Fruit fly (Drosophila melanogaster) whole organism, embryonic: Measurements from ENCODE around the gene CG4949.
A peak's percentile ranks its signal among the peaks of the same experiment; 100 is the strongest.

Experiments used
- Atf6 ChIP-seq: fragments of 200-800 bp; sonication (Bioruptor generic); IDR thresholded peaks from 2 replicates; pipeline ENCODE4 v1.3.6; 2022; ENCODE audit warnings: missing biosample characterization, missing genetic modification characterization
- B-H2 ChIP-seq: fragments of 200-800 bp; sonication (Bioruptor generic); optimal IDR thresholded peaks from 2 replicates; lab custom pipeline; 2018; ENCODE audit warnings: missing biosample characterization, mild to moderate bottlenecking, missing genetic modification characterization
- Blimp-1 ChIP-seq: fragments of 200-800 bp; sonication (Bioruptor generic); optimal IDR thresholded peaks from 3 replicates; lab custom pipeline; 2018; ENCODE audit warnings: missing biosample characterization, missing genetic modification characterization, mild to moderate bottlenecking, moderate library complexity, missing genetic modification reagents
- CG10366 ChIP-seq: fragments of 200-800 bp; sonication (Bioruptor generic); IDR thresholded peaks from 2 replicates; pipeline ENCODE4 v1.3.6; 2022; ENCODE audit warnings: missing biosample characterization, missing genetic modification characterization
- CG10979 ChIP-seq: fragments of 200-800 bp; sonication (Bioruptor generic); optimal IDR thresholded peaks from 2 replicates; lab custom pipeline; 2018; ENCODE audit warnings: missing biosample characterization, mild to moderate bottlenecking, missing genetic modification characterization, moderate library complexity
- CG11093 ChIP-seq: fragments of 200-800 bp; sonication (Bioruptor generic); IDR thresholded peaks from 3 replicates; pipeline ENCODE4 v1.3.6; 2022; ENCODE audit warnings: missing biosample characterization, missing genetic modification characterization
- CG11695 ChIP-seq: fragments of 200-800 bp; sonication (Bioruptor generic); IDR thresholded peaks from 3 replicates; pipeline ENCODE4 v1.3.6; 2022; ENCODE audit warnings: missing biosample characterization, missing genetic modification characterization
- CG12104 ChIP-seq: fragments of 200-800 bp; sonication (Bioruptor generic); optimal IDR thresholded peaks from 3 replicates; lab custom pipeline; 2016; ENCODE audit warnings: missing biosample characterization, missing genetic modification characterization
- CG12236 ChIP-seq: fragments of 200-800 bp; sonication (Bioruptor generic); optimal IDR thresholded peaks from 2 replicates; lab custom pipeline; 2016; ENCODE audit warnings: missing biosample characterization, missing genetic modification characterization
- CG14710 ChIP-seq: fragments of 200-800 bp; sonication (Bioruptor generic); optimal IDR thresholded peaks from 3 replicates; lab custom pipeline; 2019; ENCODE audit warnings: missing biosample characterization, mild to moderate bottlenecking, missing genetic modification characterization, moderate library complexity
- CG15479 ChIP-seq: fragments of 200-800 bp; sonication (Bioruptor generic); optimal IDR thresholded peaks from 3 replicates; lab custom pipeline; 2019; ENCODE audit warnings: missing biosample characterization, mild to moderate bottlenecking, missing genetic modification characterization, moderate library complexity
- CG16779 ChIP-seq: fragments of 200-800 bp; sonication (Bioruptor generic); IDR thresholded peaks from 2 replicates; pipeline ENCODE4 v1.3.6; 2022; ENCODE audit warnings: missing biosample characterization, missing genetic modification characterization
- CG17612 ChIP-seq: fragments of 200-800 bp; sonication (Bioruptor generic); IDR thresholded peaks from 2 replicates; pipeline ENCODE4 v1.3.6; 2022; ENCODE audit warnings: missing biosample characterization, missing genetic modification characterization
- CG18599 ChIP-seq: fragments of 200-800 bp; sonication (Bioruptor generic); optimal IDR thresholded peaks from 3 replicates; lab custom pipeline; 2017; ENCODE audit warnings: missing biosample characterization, missing genetic modification characterization, mild to moderate bottlenecking, moderate library complexity, missing genetic modification reagents
- CG2712 ChIP-seq: fragments of 200-800 bp; optimal IDR thresholded peaks from 3 replicates; lab custom pipeline; 2019; ENCODE audit warnings: missing biosample characterization, mild to moderate bottlenecking, missing genetic modification characterization, moderate library complexity
- CG31224 ChIP-seq: fragments of 200-800 bp; sonication (Bioruptor generic); IDR thresholded peaks from 2 replicates; pipeline ENCODE4 v1.3.6; 2022; ENCODE audit warnings: missing biosample characterization, missing genetic modification characterization
- CG32532 ChIP-seq: fragments of 200-800 bp; sonication (Bioruptor generic); IDR thresholded peaks from 2 replicates; pipeline ENCODE4 v1.3.6; 2022; ENCODE audit warnings: missing biosample characterization, missing genetic modification characterization
- CG4617 ChIP-seq: fragments of 200-800 bp; sonication (Bioruptor generic); optimal IDR thresholded peaks from 3 replicates; lab custom pipeline; 2016; ENCODE audit warnings: missing biosample characterization, missing genetic modification characterization, borderline replicate concordance
- CG4820 ChIP-seq: fragments of 200-800 bp; sonication (Bioruptor generic); optimal IDR thresholded peaks from 3 replicates; lab custom pipeline; 2016; ENCODE audit warnings: missing biosample characterization, missing genetic modification characterization
- CG7271 ChIP-seq: fragments of 200-800 bp; sonication (Bioruptor generic); optimal IDR thresholded peaks from 2 replicates; lab custom pipeline; 2018; ENCODE audit warnings: missing biosample characterization, mild to moderate bottlenecking, missing genetic modification characterization, moderate library complexity
- CHES-1-like ChIP-seq: fragments of 200-800 bp; sonication (Bioruptor generic); optimal IDR thresholded peaks from 2 replicates; lab custom pipeline; 2016; ENCODE audit warnings: missing biosample characterization, missing genetic modification characterization
- D ChIP-seq, 2 experiments: fragments of 200-800 bp in 1 of 2; fragments of >200 bp in 1 of 2; sonication (Bioruptor generic) in 1 of 2; optimal IDR thresholded peaks; 2 replicates in 1 of 2; 3 replicates in 1 of 2; lab custom pipeline; 2017; ENCODE audit warnings: mild to moderate bottlenecking in 1 of 2, missing biosample characterization in 1 of 2, missing genetic modification characterization in 1 of 2, missing genetic modification reagents in 1 of 2
- D19B ChIP-seq: fragments of 200-800 bp; sonication (Bioruptor generic); optimal IDR thresholded peaks from 2 replicates; lab custom pipeline; 2017; ENCODE audit warnings: missing biosample characterization, mild to moderate bottlenecking, missing genetic modification characterization
- Dad ChIP-seq: fragments of 200-800 bp; sonication (Bioruptor generic); optimal IDR thresholded peaks from 3 replicates; lab custom pipeline; 2016; ENCODE audit warnings: missing biosample characterization, missing genetic modification characterization
- Fer3 ChIP-seq: fragments of 200-800 bp; sonication (Bioruptor generic); optimal IDR thresholded peaks from 2 replicates; lab custom pipeline; 2018; ENCODE audit warnings: missing biosample characterization, mild to moderate bottlenecking, missing genetic modification characterization, moderate library complexity
- H15 ChIP-seq: fragments of 200-800 bp; sonication (Bioruptor generic); IDR thresholded peaks from 3 replicates; pipeline ENCODE4 v1.3.6; 2022; ENCODE audit warnings: missing biosample characterization, missing genetic modification characterization
- Lhr ChIP-seq: fragments of 200-800 bp; sonication (Bioruptor generic); optimal IDR thresholded peaks from 3 replicates; lab custom pipeline; 2017; ENCODE audit warnings: mild to moderate bottlenecking, missing biosample characterization, missing genetic modification reagents, missing genetic modification characterization
- Med ChIP-seq: fragments of 200-800 bp; sonication (Bioruptor generic); peaks from one replicate; lab custom pipeline; 2016; ENCODE audit warnings: missing biosample characterization, missing genetic modification characterization, mild to moderate bottlenecking, inconsistent platforms, moderate library complexity
- Nf-YB ChIP-seq: fragments of 200-800 bp; sonication (Bioruptor generic); optimal IDR thresholded peaks from 3 replicates; lab custom pipeline; 2019; ENCODE audit warnings: missing biosample characterization, mild to moderate bottlenecking, missing genetic modification characterization, moderate library complexity
- Ptx1 ChIP-seq: fragments of 200-800 bp; sonication (Bioruptor generic); IDR thresholded peaks from 2 replicates; pipeline ENCODE4 v1.3.6; 2022; ENCODE audit warnings: missing biosample characterization, missing genetic modification characterization
- Ravus ChIP-seq: fragments of 200-800 bp; sonication (Bioruptor generic); IDR thresholded peaks from 2 replicates; pipeline ENCODE4 v1.3.6; 2022; ENCODE audit warnings: missing biosample characterization, missing genetic modification characterization
- Rfx ChIP-seq: fragments of 200-800 bp; sonication (Bioruptor generic); IDR thresholded peaks from 2 replicates; pipeline ENCODE4 v1.3.6; 2022; ENCODE audit warnings: missing biosample characterization, missing genetic modification characterization
- Spps ChIP-seq: fragments of 200-800 bp; sonication (Bioruptor generic); optimal IDR thresholded peaks from 2 replicates; lab custom pipeline; 2018; ENCODE audit warnings: missing biosample characterization, mild to moderate bottlenecking, missing genetic modification characterization
- abd-A ChIP-seq: fragments of 200-800 bp; sonication (Bioruptor generic); optimal IDR thresholded peaks from 3 replicates; lab custom pipeline; 2019; ENCODE audit warnings: missing biosample characterization, mild to moderate bottlenecking, missing genetic modification characterization, moderate library complexity
- crol ChIP-seq: fragments of 200-800 bp; sonication (Bioruptor generic); IDR thresholded peaks from 2 replicates; pipeline ENCODE4 v1.3.6; 2022; ENCODE audit warnings: missing biosample characterization, missing genetic modification characterization
- crp ChIP-seq, 2 experiments: fragments of 200-800 bp; sonication (Bioruptor generic); optimal IDR thresholded peaks; 2 replicates in 1 of 2; 3 replicates in 1 of 2; lab custom pipeline; 2017; ENCODE audit warnings: missing biosample characterization in 2 of 2, missing genetic modification characterization in 2 of 2, mild to moderate bottlenecking in 1 of 2, moderate library complexity in 1 of 2
- emc ChIP-seq: fragments of 200-800 bp; sonication (Bioruptor generic); optimal IDR thresholded peaks from 2 replicates; lab custom pipeline; 2016; ENCODE audit warnings: missing biosample characterization, missing genetic modification characterization
- eyg ChIP-seq: fragments of 200-800 bp; sonication (Bioruptor generic); optimal IDR thresholded peaks from 3 replicates; lab custom pipeline; 2016; ENCODE audit warnings: missing biosample characterization, missing genetic modification characterization
- ftz-f1 ChIP-seq: fragments of 200-800 bp; sonication (Bioruptor generic); optimal IDR thresholded peaks from 2 replicates; lab custom pipeline; 2016; ENCODE audit warnings: missing biosample characterization, missing genetic modification characterization
- fu2 ChIP-seq: fragments of 200-800 bp; sonication (Bioruptor generic); optimal IDR thresholded peaks from 2 replicates; lab custom pipeline; 2016; ENCODE audit warnings: missing biosample characterization, missing genetic modification characterization
- gce ChIP-seq: fragments of 200-800 bp; sonication (Bioruptor generic); IDR thresholded peaks from 3 replicates; pipeline ENCODE4 v1.3.6; 2022; ENCODE audit warnings: missing biosample characterization, missing genetic modification characterization
- her ChIP-seq: fragments of 200-800 bp; sonication (Bioruptor generic); optimal IDR thresholded peaks from 2 replicates; lab custom pipeline; 2016; ENCODE audit warnings: missing biosample characterization, missing genetic modification characterization
- lmd ChIP-seq: fragments of 200-800 bp; sonication (Bioruptor generic); IDR thresholded peaks from 2 replicates; pipeline ENCODE4 v1.3.6; 2022; ENCODE audit warnings: missing biosample characterization, missing genetic modification characterization
- luna ChIP-seq: fragments of 200-800 bp; sonication (Bioruptor generic); optimal IDR thresholded peaks from 2 replicates; lab custom pipeline; 2016; ENCODE audit warnings: missing biosample characterization, missing genetic modification characterization
- maf-S ChIP-seq: fragments of 200-800 bp; sonication (Bioruptor generic); optimal IDR thresholded peaks from 2 replicates; lab custom pipeline; 2016; ENCODE audit warnings: missing biosample characterization, missing genetic modification characterization
- org-1 ChIP-seq: fragments of 200-800 bp; sonication (Bioruptor generic); optimal IDR thresholded peaks from 2 replicates; lab custom pipeline; 2017; ENCODE audit warnings: missing biosample characterization, missing genetic modification characterization
- shn ChIP-seq: fragments of 200-800 bp; sonication (Bioruptor generic); optimal IDR thresholded peaks from 3 replicates; lab custom pipeline; 2016; ENCODE audit warnings: missing biosample characterization, missing genetic modification characterization
- sob ChIP-seq: fragments of 200-800 bp; sonication (Bioruptor generic); IDR thresholded peaks from 2 replicates; pipeline ENCODE4 v1.3.6; 2022; ENCODE audit warnings: missing biosample characterization, missing genetic modification characterization
- sqz ChIP-seq: fragments of 200-800 bp; sonication (Bioruptor generic); optimal IDR thresholded peaks from 3 replicates; lab custom pipeline; 2018; ENCODE audit warnings: missing biosample characterization, mild to moderate bottlenecking, missing genetic modification characterization

CG4949 gene

DNA sequence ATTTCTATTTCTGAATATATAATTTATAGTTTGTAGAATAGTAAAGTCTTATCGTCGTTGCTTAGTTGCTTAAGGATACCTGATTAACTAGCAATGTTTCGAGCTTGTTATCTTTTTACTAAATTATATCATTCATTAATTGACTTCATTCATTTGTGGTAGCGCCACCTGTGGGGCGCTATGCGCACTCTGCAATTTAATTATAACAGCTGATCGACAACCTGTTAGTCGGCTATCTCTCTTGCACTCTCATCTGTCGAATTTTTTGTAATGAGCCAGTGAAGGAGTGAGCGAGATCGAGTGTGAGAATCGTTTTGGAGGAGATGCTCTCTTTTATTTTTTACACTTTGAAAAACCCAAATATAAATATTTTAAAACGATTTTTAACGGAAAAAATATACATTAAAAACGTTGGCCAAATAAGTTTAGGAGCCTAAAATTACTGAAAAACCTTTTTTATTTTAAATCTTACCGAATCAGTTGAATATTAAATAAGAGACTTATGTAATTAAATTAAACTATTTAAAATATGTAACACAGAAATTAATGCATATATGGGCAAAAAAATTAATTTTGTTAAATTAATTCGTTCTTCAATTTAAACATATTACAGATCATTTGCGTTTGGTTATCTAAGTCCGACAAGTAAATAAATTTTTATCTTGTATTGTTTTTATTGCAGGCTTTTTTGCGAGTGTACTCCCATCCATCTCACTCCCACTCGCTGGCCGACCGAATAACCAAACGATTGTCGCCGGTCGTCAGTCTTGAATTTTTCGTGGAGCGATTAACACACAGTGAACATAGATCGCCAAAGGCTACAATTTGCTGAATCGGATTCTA, 12.6 kb downstream of the CG4949 start, which contains the start of the genes CG16700 and CG4991 (continued):
- TF ChIP-seq luna (GFP tag; lab: Kevin White, UChicago) (no peak), Nf-YB (peak; percentile 72), CG4820 (GFP tag; lab: Kevin White, UChicago) (peak; percentile 68), CG17612 (0 out of 2 replicates have a peak, but pooled peaks have one; percentile 30), CG4617 (no peak), Spps (tag; lab: Kevin White, UChicago) (peak; percentile 48), Ravus (GFP tag; lab: Robert Waterston, UW) (0 out of 2 replicates have a peak, but pooled peaks have one; percentile 7), CG16779 (GFP tag; lab: Robert Waterston, UW) (no peak), CG12236 (no peak), B-H2 (GFP tag; lab: Kevin White, UChicago) (no peak), Atf6 (GFP tag; lab: Robert Waterston, UW) (peak; percentile 58; the same call in 1 of the 2 replicates), Dad (GFP tag; lab: Kevin White, UChicago) (no peak), H15 (GFP tag; lab: Robert Waterston, UW) (peak; percentile 59; the same call in 1 of the 3 replicates), org-1 (GFP tag; lab: Kevin White, UChicago) (peak; percentile 70), her (GFP tag; lab: Kevin White, UChicago) (no peak), eyg (GFP tag; lab: Kevin White, UChicago) (no peak), CG14710 (tag; lab: Kevin White, UChicago) (peak; percentile 87), maf-S (GFP tag; lab: Kevin White, UChicago) (no peak), gce (GFP tag; lab: Robert Waterston, UW) (no peak), D (optimal IDR thresholded peaks at IDR 0.05; lab: Kevin White, UChicago) (no peak), D (GFP tag; optimal IDR thresholded peaks at IDR 0.05; lab: Kevin White, UChicago) (peak; percentile 75), CG11093 (GFP tag; lab: Robert Waterston, UW) (peak; percentile 39; the same call in 1 of the 3 replicates), crp (GFP tag; optimal IDR thresholded peaks at IDR 0.05; lab: Kevin White, UChicago) (peak in 1 of 2 experiments; percentile 82), CG15479 (GFP tag; lab: Kevin White, UChicago) (peak; percentile 34), crol (GFP tag; lab: Robert Waterston, UW) (no peak), CG10979 (peak; percentile 82), CG2712 (tag; lab: Kevin White, UChicago) (peak; percentile 91), Ptx1 (peak; percentile 87), Lhr (peak; percentile 5)

- peak; percentile 9; the same call in 1 of the 2 replicates for TF ChIP-seq lmd (GFP tag; lab: Robert Waterston, UW)
- no peak for TF ChIP-seq shn (GFP tag; lab: Kevin White, UChicago)
- TF ChIP-seq Med: peak; percentile 71
- TF ChIP-seq sob (GFP tag; lab: Robert Waterston, UW): no peak
- peak; percentile 62 for TF ChIP-seq crol (GFP tag; lab: Robert Waterston, UW)
- peak; percentile 1 for TF ChIP-seq ftz-f1 (GFP tag; lab: Kevin White, UChicago)
- peak; percentile 13; the same call in 1 of the 2 replicates for TF ChIP-seq CG32532 (GFP tag; lab: Robert Waterston, UW)
- no peak for TF ChIP-seq emc (GFP tag; lab: Kevin White, UChicago)
- TF ChIP-seq CG18599 (GFP tag; lab: Kevin White, UChicago): no peak
- no peak for TF ChIP-seq Blimp-1
- 0 out of 3 replicates have a peak, but pooled peaks have one; percentile 6 for TF ChIP-seq CG11695
- no peak for TF ChIP-seq sqz (GFP tag; lab: Kevin White, UChicago)
- TF ChIP-seq CHES-1-like (GFP tag; lab: Kevin White, UChicago): no peak
- TF ChIP-seq CG12104: no peak
- peak; percentile 50 for TF ChIP-seq D19B (GFP tag; lab: Kevin White, UChicago)
- no peak for TF ChIP-seq CG31224 (GFP tag; lab: Robert Waterston, UW)
- 0 out of 2 replicates have a peak, but pooled peaks have one; percentile 16 for TF ChIP-seq Rfx (GFP tag; lab: Robert Waterston, UW)
- TF ChIP-seq fu2 (GFP tag; lab: Kevin White, UChicago): no peak
- no peak for TF ChIP-seq abd-A (tag; lab: Kevin White, UChicago)
- peak; percentile 11; the same call in 1 of the 2 replicates for TF ChIP-seq CG10366 (GFP tag; lab: Robert Waterston, UW)
- TF ChIP-seq CG2712 (tag; lab: Kevin White, UChicago): no peak
- TF ChIP-seq Fer3: no peak
- TF ChIP-seq CG7271 (tag; lab: Kevin White, UChicago): no peak
Measured at dm6 chrX:17093431-17093830, 14.8 kb downstream of the CG4949 start.
